Worm (Caenorhabditis elegans) whole organism, L4 larva: ENCODE data around the gene F59B1.4.
A peak's percentile ranks its signal among the peaks of the same experiment; 100 is the strongest.

Experiments used
- F44E2.7 ChIP-seq: fragments of 200-800 bp; sonication (Bioruptor generic); IDR thresholded peaks from 2 replicates; pipeline ENCODE4 v2.1.2; 2022; ENCODE audit warnings: missing genetic modification characterization, missing compliant biosample characterization
- Y5F2A.4 ChIP-seq: fragments of 200-800 bp; sonication (Bioruptor generic); optimal IDR thresholded peaks from 2 replicates; lab custom pipeline; 2018; ENCODE audit warnings: mild to moderate bottlenecking, missing genetic modification characterization, missing compliant biosample characterization
- aha-1 ChIP-seq: fragments of 150-350 bp; peaks from one replicate; lab custom pipeline; 2014; ENCODE audit warnings: missing biosample characterization, missing genetic modification characterization
- attf-4 ChIP-seq: sonication (generic microtip); optimal IDR thresholded peaks from 3 replicates; lab custom pipeline; 2017; ENCODE audit warnings: missing biosample characterization, missing genetic modification characterization
- ceh-20 ChIP-seq: fragments of 200-800 bp; sonication (Bioruptor generic); IDR thresholded peaks from 2 replicates; pipeline ENCODE4 v1.3.6; 2022; ENCODE audit warnings: missing genetic modification reagents, missing genetic modification characterization, missing compliant biosample characterization
- ceh-32 ChIP-seq: sonication (generic microtip); optimal IDR thresholded peaks from 2 replicates; lab custom pipeline; 2016; ENCODE audit warnings: mild to moderate bottlenecking, missing genetic modification characterization, missing compliant biosample characterization; ENCODE audit not compliant: poor library complexity
- daf-12 ChIP-seq: fragments of 150-350 bp; optimal IDR thresholded peaks from 2 replicates; lab custom pipeline; 2014; ENCODE audit warnings: missing biosample characterization, missing genetic modification reagents, missing genetic modification characterization
- dmd-8 ChIP-seq: fragments of 200-800 bp; sonication (Bioruptor generic); IDR thresholded peaks from 2 replicates; pipeline ENCODE4 v1.3.6; 2022; ENCODE audit warnings: missing genetic modification characterization, missing compliant biosample characterization
- dmd-9 ChIP-seq: fragments of 200-800 bp; sonication (Bioruptor generic); IDR thresholded peaks from 2 replicates; pipeline ENCODE4 v1.3.6; 2022; ENCODE audit warnings: missing genetic modification reagents, missing genetic modification characterization, missing compliant biosample characterization
- egl-27 ChIP-seq: sonication (generic microtip); optimal IDR thresholded peaks from 3 replicates; lab custom pipeline; 2017; ENCODE audit warnings: missing biosample characterization, missing genetic modification reagents, missing genetic modification characterization
- egl-43 ChIP-seq: fragments of 200-800 bp; sonication (Bioruptor generic); IDR thresholded peaks from 2 replicates; pipeline ENCODE4 v1.3.6; 2022; ENCODE audit warnings: missing genetic modification reagents, missing genetic modification characterization, missing compliant biosample characterization
- fkh-10 ChIP-seq: fragments of 150-350 bp; optimal IDR thresholded peaks from 2 replicates; lab custom pipeline; 2014; ENCODE audit warnings: missing biosample characterization, missing genetic modification reagents, missing genetic modification characterization
- gei-8 ChIP-seq: fragments of 200-800 bp; sonication (Bioruptor generic); optimal IDR thresholded peaks from 2 replicates; lab custom pipeline; 2018; ENCODE audit warnings: mild to moderate bottlenecking, missing genetic modification characterization, missing compliant biosample characterization
- hif-1 ChIP-seq, 2 experiments: sonication (generic microtip); optimal IDR thresholded peaks; 2 replicates each; lab custom pipeline; 2016 to 2017; ENCODE audit warnings: missing compliant biosample characterization in 2 of 2, missing genetic modification characterization in 2 of 2, missing genetic modification reagents in 2 of 2, missing genotype in 2 of 2, mild to moderate bottlenecking in 1 of 2
- hlh-11 ChIP-seq: fragments of 200-800 bp; sonication (Bioruptor generic); optimal IDR thresholded peaks from 2 replicates; lab custom pipeline; 2018; ENCODE audit warnings: mild to moderate bottlenecking, missing genetic modification characterization, missing compliant biosample characterization
- hlh-30 ChIP-seq: sonication (generic microtip); optimal IDR thresholded peaks from 2 replicates; lab custom pipeline; 2017; ENCODE audit warnings: antibody characterized with exemption, mild to moderate bottlenecking, missing genetic modification characterization, missing compliant biosample characterization; ENCODE audit not compliant: insufficient read depth
- hmg-1.1 ChIP-seq: fragments of 200-800 bp; sonication (Bioruptor generic); IDR thresholded peaks from 2 replicates; pipeline ENCODE4 v1.3.6; 2022; ENCODE audit warnings: missing genetic modification reagents, missing genetic modification characterization, missing compliant biosample characterization
- lim-7 ChIP-seq: fragments of 200-800 bp; sonication (Bioruptor generic); IDR thresholded peaks from 2 replicates; pipeline ENCODE4 v1.3.6; 2022; ENCODE audit warnings: missing genetic modification characterization, missing compliant biosample characterization
- lin-13 ChIP-seq: fragments of 150-350 bp; optimal IDR thresholded peaks from 2 replicates; lab custom pipeline; 2014; ENCODE audit warnings: missing biosample characterization, missing genetic modification reagents, missing genetic modification characterization
- lin-29 ChIP-seq: fragments of 200-800 bp; sonication (Bioruptor generic); IDR thresholded peaks from 2 replicates; pipeline ENCODE4 v1.3.6; 2022; ENCODE audit warnings: missing genetic modification reagents, missing genetic modification characterization, missing compliant biosample characterization
- lin-38 ChIP-seq: fragments of 200-800 bp; sonication (Bioruptor generic); IDR thresholded peaks from 2 replicates; pipeline ENCODE4 v1.3.6; 2022; ENCODE audit warnings: missing genetic modification reagents, missing genetic modification characterization, missing compliant biosample characterization
- lsy-2 ChIP-seq, 2 experiments: fragments of 150-350 bp in 1 of 2; sonication (generic microtip) in 1 of 2; optimal IDR thresholded peaks; 2 replicates each; lab custom pipeline; 2014 to 2017; ENCODE audit warnings: missing biosample characterization in 2 of 2, missing genetic modification characterization in 2 of 2
- madf-9 ChIP-seq: fragments of 200-800 bp; sonication (Bioruptor generic); conservative IDR thresholded peaks from 2 replicates; pipeline ENCODE4 v1.3.6; 2022; ENCODE audit warnings: missing genetic modification reagents, missing genetic modification characterization, missing compliant biosample characterization
- mdl-1 ChIP-seq, 2 experiments: fragments of 150-350 bp in 1 of 2; sonication (generic microtip) in 1 of 2; optimal IDR thresholded peaks; 2 replicates each; lab custom pipeline; 2014 to 2017; ENCODE audit warnings: missing biosample characterization in 2 of 2, missing genetic modification characterization in 2 of 2
- mep-1 ChIP-seq: fragments of 150-350 bp; sonication (generic microtip); optimal IDR thresholded peaks from 3 replicates; lab custom pipeline; 2014; ENCODE audit warnings: missing biosample characterization, missing genetic modification characterization
- mes-2 ChIP-seq: sonication (generic microtip); optimal IDR thresholded peaks from 2 replicates; lab custom pipeline; 2016; ENCODE audit warnings: missing genotype, mild to moderate bottlenecking, missing genetic modification characterization, missing compliant biosample characterization; ENCODE audit not compliant: poor library complexity, severe bottlenecking
- mxl-2 ChIP-seq: fragments of 200-800 bp; sonication (Bioruptor generic); conservative IDR thresholded peaks from 2 replicates; pipeline ENCODE4 v1.3.6; 2022; ENCODE audit warnings: missing genetic modification reagents, missing genetic modification characterization, missing compliant biosample characterization
- mxl-3 ChIP-seq: fragments of 200-800 bp; sonication (Bioruptor generic); optimal IDR thresholded peaks from 2 replicates; lab custom pipeline; 2018; ENCODE audit warnings: mild to moderate bottlenecking, missing genetic modification characterization, missing compliant biosample characterization
- nhr-11 ChIP-seq: fragments of 150-350 bp; optimal IDR thresholded peaks from 2 replicates; lab custom pipeline; 2014; ENCODE audit warnings: missing biosample characterization, missing genetic modification characterization
- nhr-111 ChIP-seq: fragments of 200-800 bp; sonication (Bioruptor generic); optimal IDR thresholded peaks from 2 replicates; lab custom pipeline; 2018; ENCODE audit warnings: mild to moderate bottlenecking, missing genetic modification characterization, missing compliant biosample characterization
- nhr-237 ChIP-seq: sonication (generic microtip); optimal IDR thresholded peaks from 2 replicates; lab custom pipeline; 2017; ENCODE audit warnings: missing biosample characterization, missing genetic modification characterization
- nhr-28 ChIP-seq: fragments of 150-350 bp; optimal IDR thresholded peaks from 2 replicates; lab custom pipeline; 2014; ENCODE audit warnings: missing biosample characterization, missing genetic modification characterization
- nhr-42 ChIP-seq: fragments of 200-800 bp; sonication (Bioruptor generic); IDR thresholded peaks from 2 replicates; pipeline ENCODE4 v1.3.6; 2022; ENCODE audit warnings: missing genetic modification characterization, missing compliant biosample characterization
- nhr-48 ChIP-seq: sonication (generic microtip); optimal IDR thresholded peaks from 2 replicates; lab custom pipeline; 2016; ENCODE audit warnings: mild to moderate bottlenecking, missing genetic modification characterization, missing compliant biosample characterization
- nhr-76 ChIP-seq: fragments of 150-350 bp; optimal IDR thresholded peaks from 2 replicates; lab custom pipeline; 2014; ENCODE audit warnings: missing biosample characterization, missing genetic modification characterization
- nhr-77 ChIP-seq: fragments of 150-350 bp; optimal IDR thresholded peaks from 2 replicates; lab custom pipeline; 2014; ENCODE audit warnings: missing biosample characterization, missing genetic modification characterization
- pha-4 ChIP-seq, 2 experiments: fragments of 150-350 bp in 1 of 2; fragments of 200-800 bp in 1 of 2; sonication (Bioruptor generic) in 1 of 2; IDR thresholded peaks in 1 of 2; optimal IDR thresholded peaks in 1 of 2; 2 replicates each; pipeline versions ENCODE4 v1.3.6 to Lab custom; 2014 to 2022; ENCODE audit warnings: missing genetic modification characterization in 2 of 2, missing genetic modification reagents in 2 of 2, missing biosample characterization in 1 of 2, missing compliant biosample characterization in 1 of 2
- php-3 ChIP-seq: fragments of 200-800 bp; sonication (Bioruptor generic); IDR thresholded peaks from 2 replicates; pipeline ENCODE4 v1.3.6; 2022; ENCODE audit warnings: missing genetic modification reagents, missing genetic modification characterization, missing compliant biosample characterization
- saeg-2 ChIP-seq: fragments of 200-800 bp; sonication (Bioruptor generic); IDR thresholded peaks from 2 replicates; pipeline ENCODE4 v1.3.6; 2022; ENCODE audit warnings: missing genetic modification reagents, missing genetic modification characterization, missing compliant biosample characterization
- set-16 ChIP-seq: fragments of 200-800 bp; sonication (Bioruptor generic); IDR thresholded peaks from 2 replicates; pipeline ENCODE4 v1.3.6; 2022; ENCODE audit warnings: missing genetic modification reagents, missing genetic modification characterization, missing compliant biosample characterization
- skn-1 ChIP-seq: fragments of 150-350 bp; optimal IDR thresholded peaks from 2 replicates; lab custom pipeline; 2014; ENCODE audit warnings: missing biosample characterization, missing genetic modification characterization
- spr-1 ChIP-seq: sonication (generic microtip); optimal IDR thresholded peaks from 2 replicates; lab custom pipeline; 2016; ENCODE audit warnings: mild to moderate bottlenecking, missing genetic modification characterization, missing compliant biosample characterization
- spr-3 ChIP-seq: fragments of 200-800 bp; sonication (Bioruptor generic); optimal IDR thresholded peaks from 2 replicates; lab custom pipeline; 2018; ENCODE audit warnings: mild to moderate bottlenecking, missing genetic modification characterization, missing compliant biosample characterization
- tag-97 ChIP-seq: fragments of 200-800 bp; sonication (Bioruptor generic); IDR thresholded peaks from 2 replicates; pipeline ENCODE4 v1.3.6; 2022; ENCODE audit warnings: missing genetic modification characterization, missing compliant biosample characterization
- tra-1 ChIP-seq: fragments of 200-800 bp; sonication (Bioruptor generic); IDR thresholded peaks from 2 replicates; pipeline ENCODE4 v1.3.6; 2022; ENCODE audit warnings: missing genetic modification reagents, missing genetic modification characterization, missing compliant biosample characterization
- unc-130 ChIP-seq: sonication (generic microtip); optimal IDR thresholded peaks from 2 replicates; lab custom pipeline; 2016; ENCODE audit warnings: missing genetic modification reagents, missing genetic modification characterization, missing compliant biosample characterization
- unc-62 ChIP-seq, 3 experiments: fragments of 150-350 bp in 1 of 3; sonication (generic microtip); optimal IDR thresholded peaks in 2 of 3; peaks in 1 of 3; 1 replicate in 1 of 3; 2 replicates in 2 of 3; lab custom pipeline; 2014 to 2017; ENCODE audit warnings: missing biosample characterization in 3 of 3, missing genetic modification characterization in 3 of 3, missing genetic modification reagents in 3 of 3, missing genotype in 1 of 3
- zag-1 ChIP-seq: fragments of 150-350 bp; optimal IDR thresholded peaks from 2 replicates; lab custom pipeline; 2014; ENCODE audit warnings: missing biosample characterization, missing genetic modification characterization
- zfp-3 ChIP-seq: fragments of 200-800 bp; sonication (Bioruptor generic); conservative IDR thresholded peaks from 2 replicates; pipeline ENCODE4 v1.3.6; 2022; ENCODE audit warnings: missing genetic modification reagents, missing genetic modification characterization, missing compliant biosample characterization
- ztf-7 ChIP-seq: fragments of 150-350 bp; optimal IDR thresholded peaks from 2 replicates; lab custom pipeline; 2014; ENCODE audit warnings: missing biosample characterization, missing genetic modification characterization

F59B1.4 gene

DNA sequence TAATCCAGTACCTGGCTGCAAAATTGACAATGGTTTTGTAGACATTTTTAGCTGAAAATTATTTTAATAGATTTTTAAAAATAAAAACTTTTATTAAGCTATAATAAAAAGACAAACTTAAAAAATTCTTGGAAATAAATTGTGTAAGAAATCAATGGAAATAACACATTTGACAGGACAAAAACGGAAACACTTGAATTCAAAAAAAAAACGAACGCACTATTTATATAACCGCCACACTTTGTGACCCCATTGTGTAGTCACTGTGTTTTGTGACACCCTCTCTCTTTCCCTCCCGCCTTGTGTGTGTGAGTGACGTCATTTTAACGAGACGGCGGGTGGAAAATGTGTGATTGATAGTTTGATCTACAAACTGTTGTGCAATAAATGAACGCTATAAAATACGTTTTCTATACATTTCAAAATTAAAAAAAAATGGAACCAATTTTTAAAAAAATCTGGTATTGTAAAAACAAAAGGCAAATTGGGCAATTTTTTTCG, 17.4 kb upstream of the F59B1.4 start, which contains the start of gene F59B1.8 (continued):
- TF ChIP-seq mxl-2 (no peak), hmg-1.1 (no peak), daf-12 (tag; lab: Kevin White, UChicago) (no peak), set-16 (no peak), aha-1 (tag; lab: Kevin White, UChicago) (no peak), dmd-9 (GFP tag; lab: Robert Waterston, UW) (no peak), tag-97 (GFP tag; lab: Robert Waterston, UW) (no peak), nhr-28 (tag; lab: Kevin White, UChicago) (peak; percentile 100), php-3 (GFP tag; lab: Robert Waterston, UW) (peak; percentile 92), unc-130 (no peak), hif-1 (tag; optimal IDR thresholded peaks at IDR 0.05; lab: Kevin White, UChicago) (peak in 1 of 2 experiments; percentile 65), zfp-3 (GFP tag; lab: Robert Waterston, UW) (no peak), ceh-20 (GFP tag; lab: Robert Waterston, UW) (no peak), mep-1 (tag; lab: Kevin White, UChicago) (peak; percentile 88), spr-1 (tag; lab: Kevin White, UChicago) (no peak), lsy-2 (tag; optimal IDR thresholded peaks at IDR 0.05; lab: Kevin White, UChicago) (peak; percentile 8 to 64), hlh-11 (tag; lab: Kevin White, UChicago) (peak; percentile 93), nhr-42 (GFP tag; lab: Robert Waterston, UW) (0 out of 2 replicates have a peak, but pooled peaks have one; percentile 44), nhr-11 (tag; lab: Kevin White, UChicago) (no peak), dmd-8 (GFP tag; lab: Robert Waterston, UW) (no peak), hlh-30 (peak; percentile 77), egl-27 (tag; lab: Kevin White, UChicago) (no peak), saeg-2 (GFP tag; lab: Robert Waterston, UW) (0 out of 2 replicates have a peak, but pooled peaks have one; percentile 13), tra-1 (peak; percentile 75), madf-9 (GFP tag; lab: Robert Waterston, UW) (no peak), lin-29 (GFP tag; lab: Robert Waterston, UW) (no peak), mes-2 (tag; lab: Kevin White, UChicago) (no peak), nhr-48 (tag; lab: Kevin White, UChicago) (peak; percentile 93), spr-3 (no peak), zag-1 (tag; lab: Kevin White, UChicago) (no peak), F44E2.7 (GFP tag; lab: Robert Waterston, UW) (no peak), nhr-77 (peak; percentile 94), nhr-237 (tag; lab: Kevin White, UChicago) (no peak), nhr-111 (GFP tag; lab: Kevin White, UChicago) (no peak), mxl-3 (GFP tag; lab: Kevin White, UChicago) (peak; percentile 57), egl-43 (GFP tag; lab: Robert Waterston, UW) (no peak), lin-38 (GFP tag; lab: Robert Waterston, UW) (no peak), attf-4 (tag; lab: Kevin White, UChicago) (no peak), skn-1 (tag; lab: Kevin White, UChicago) (no peak), gei-8 (GFP tag; lab: Kevin White, UChicago) (no peak), ceh-32 (no peak), ztf-7 (tag; lab: Kevin White, UChicago) (no peak), Y5F2A.4 (GFP tag; lab: Kevin White, UChicago) (no peak), fkh-10 (GFP tag; lab: Kevin White, UChicago) (no peak), lin-13 (GFP tag; lab: Kevin White, UChicago) (peak; percentile 59), nhr-76 (tag; lab: Kevin White, UChicago) (peak; percentile 60), pha-4 (GFP tag; IDR thresholded peaks at IDR 0.05; lab: Robert Waterston, UW) (0 out of 2 replicates have a peak, but pooled peaks have one; percentile 32), pha-4 (tag; optimal IDR thresholded peaks at IDR 0.05; lab: Kevin White, UChicago) (peak; percentile 95), unc-62 (GFP tag; optimal IDR thresholded peaks at IDR 0.05 in 1 of 2; lab: Kevin White, UChicago) (no peak), unc-62 (tag; optimal IDR thresholded peaks at IDR 0.05; lab: Kevin White, UChicago) (no peak), mdl-1 (tag; optimal IDR thresholded peaks at IDR 0.05; lab: Kevin White, UChicago) (peak; percentile 29 to 87), lim-7 (GFP tag; lab: Robert Waterston, UW) (no peak)
